Worm (Caenorhabditis elegans) whole organism, L4/young adult: ENCODE measurements around the gene vab-23.

Experiments
- W03F9.2 ChIP-seq: fragments of 150-350 bp; optimal IDR thresholded peaks from 2 replicates; lab custom pipeline; 2014; ENCODE audit warnings: missing biosample characterization, missing genetic modification characterization
- dao-5 ChIP-seq: sonication (generic microtip); optimal IDR thresholded peaks from 2 replicates; lab custom pipeline; 2016; ENCODE audit warnings: missing genotype, missing genetic modification characterization, moderate library complexity, missing compliant biosample characterization

- TF ChIP-seq W03F9.2: no peak
- no peak for TF ChIP-seq dao-5 (tag; lab: Kevin White, UChicago)
These were observed 1.2 kb upstream of the vab-23 start for ce11 chrII:11902203-11902602.
